Worm (Caenorhabditis elegans) whole organism, L4 larva: Measurements from ENCODE around the gene C49C8.3.

Source experiments
- arid-1 ChIP-seq: fragments of 200-800 bp; sonication (Bioruptor generic); conservative IDR thresholded peaks from 2 replicates; pipeline ENCODE4 v1.3.6; 2022; ENCODE audit warnings: missing genetic modification reagents, missing genetic modification characterization, missing compliant biosample characterization
- lin-15B ChIP-seq: fragments of 150-350 bp; sonication (generic microtip); optimal IDR thresholded peaks from 3 replicates; lab custom pipeline; 2014; ENCODE audit warnings: missing biosample characterization, missing genetic modification characterization
- nhr-237 ChIP-seq: sonication (generic microtip); optimal IDR thresholded peaks from 2 replicates; lab custom pipeline; 2017; ENCODE audit warnings: missing biosample characterization, missing genetic modification characterization
- snpc-4 ChIP-seq: fragments of 150-350 bp; optimal IDR thresholded peaks from 2 replicates; lab custom pipeline; 2014; ENCODE audit warnings: missing biosample characterization, missing genetic modification characterization
- tra-1 ChIP-seq: fragments of 200-800 bp; sonication (Bioruptor generic); IDR thresholded peaks from 2 replicates; pipeline ENCODE4 v1.3.6; 2022; ENCODE audit warnings: missing genetic modification reagents, missing genetic modification characterization, missing compliant biosample characterization

DNA sequence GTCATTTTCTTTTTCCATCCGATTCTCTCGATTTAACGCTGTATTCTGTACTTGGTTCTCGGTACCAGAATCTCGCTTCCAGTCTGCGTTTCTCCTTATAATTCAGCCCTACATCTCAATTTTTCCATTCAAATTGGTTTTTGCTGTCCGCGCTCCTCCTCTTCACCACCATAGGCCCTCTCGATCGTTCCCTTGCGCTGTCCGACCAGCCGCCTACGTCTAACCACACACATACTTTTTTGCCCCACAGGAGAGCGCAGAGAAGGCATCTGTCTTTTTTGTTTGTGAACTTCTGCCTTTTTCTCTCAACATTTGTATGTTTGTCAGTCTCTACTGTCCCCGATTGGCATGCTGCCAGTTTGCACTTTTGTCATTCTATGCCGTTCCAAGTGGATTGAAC is 17.2 kb upstream of the C49C8.3 start, which contains the start of gene F42A9.11:
- TF ChIP-seq arid-1 (GFP tag; lab: Robert Waterston, UW): no peak
- TF ChIP-seq nhr-237 (tag; lab: Kevin White, UChicago): no peak
- no peak for TF ChIP-seq tra-1
- TF ChIP-seq snpc-4 (tag; lab: Kevin White, UChicago): no peak
- TF ChIP-seq lin-15B (tag; lab: Kevin White, UChicago): no peak
